Fruit fly (Drosophila melanogaster) whole organism, embryonic: ENCODE data around the gene JIL-1.

Experiments used
- CG10431 ChIP-seq: fragments of 200-800 bp; sonication (Bioruptor generic); optimal IDR thresholded peaks from 3 replicates; lab custom pipeline; 2018; ENCODE audit warnings: missing biosample characterization, mild to moderate bottlenecking, missing genetic modification characterization
- CG17802 ChIP-seq: fragments of 200-800 bp; sonication (Bioruptor generic); optimal IDR thresholded peaks from 2 replicates; lab custom pipeline; 2018; ENCODE audit warnings: missing biosample characterization, mild to moderate bottlenecking, missing genetic modification characterization, moderate library complexity
- Dek ChIP-seq: fragments of 200-800 bp; sonication (Bioruptor generic); optimal IDR thresholded peaks from 3 replicates; lab custom pipeline; 2019; ENCODE audit warnings: missing biosample characterization, mild to moderate bottlenecking, missing genetic modification characterization, moderate library complexity
- Gsc ChIP-seq: fragments of 200-800 bp; sonication (Bioruptor generic); IDR thresholded peaks from 2 replicates; pipeline ENCODE4 v1.3.6; 2022; ENCODE audit warnings: missing biosample characterization, missing genetic modification characterization
- wek ChIP-seq: fragments of 200-800 bp; sonication (Bioruptor generic); optimal IDR thresholded peaks from 3 replicates; lab custom pipeline; 2018; ENCODE audit warnings: missing biosample characterization, mild to moderate bottlenecking, missing genetic modification characterization, moderate library complexity

DNA sequence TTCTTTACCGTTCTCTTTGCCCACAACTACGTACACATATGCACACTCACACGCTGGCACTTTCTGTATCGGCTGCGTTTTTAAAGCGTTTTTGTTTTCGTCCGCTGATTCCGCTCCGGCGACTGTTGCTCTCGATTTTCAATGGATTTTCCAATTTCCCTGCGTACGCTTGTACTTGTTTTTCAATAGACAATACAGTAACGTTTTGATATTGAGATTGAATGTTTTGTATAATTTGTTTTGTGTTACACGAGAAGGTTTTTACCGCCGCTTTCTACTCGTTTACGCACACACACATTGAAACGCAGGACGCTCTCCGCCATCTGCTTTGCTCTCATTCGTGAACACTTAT lies 407 bp downstream of the JIL-1 start:
- TF ChIP-seq Dek (no peak), wek (GFP tag; lab: Kevin White, UChicago) (no peak), Gsc (GFP tag; lab: Robert Waterston, UW) (no peak), CG10431 (GFP tag; lab: Kevin White, UChicago) (no peak), CG17802 (tag; lab: Kevin White, UChicago) (no peak)
